Worm (Caenorhabditis elegans): ENCODE results near the gene ceh-99.

- TF ChIP-seq unc-62 (GFP tag; optimal IDR thresholded peaks at IDR 0.05) (no peak), ztf-1 (GFP tag; conservative IDR thresholded peaks at IDR 0.05) (no peak)
These were observed 11.2 kb downstream of the ceh-99 start, which contains the start of gene srx-120 for ce11 chrII:12530958-12531357.
